Worm (Caenorhabditis elegans): ENCODE results near the gene trmt-10A.

- TF ChIP-seq elt-4 (tag; optimal IDR thresholded peaks at IDR 0.05) (no peak), K09A11.1 (tag; optimal IDR thresholded peaks at IDR 0.05; ENCODE audit: insufficient read depth) (no peak), fkh-10 (GFP tag; optimal IDR thresholded peaks at IDR 0.05) (no peak), sox-4 (tag; optimal IDR thresholded peaks at IDR 0.05) (no peak), tbx-2 (tag; optimal IDR thresholded peaks at IDR 0.05) (no peak), rnt-1 (tag; optimal IDR thresholded peaks at IDR 0.05) (no peak), unc-55 (GFP tag; optimal IDR thresholded peaks at IDR 0.05) (no peak), ahr-1 (tag; optimal IDR thresholded peaks at IDR 0.05) (no peak), F13H6.1 (tag; optimal IDR thresholded peaks at IDR 0.05) (no peak), ttx-3 (tag; optimal IDR thresholded peaks at IDR 0.05) (no peak), ztf-16 (tag; optimal IDR thresholded peaks at IDR 0.05) (no peak), hlh-15 (tag; optimal IDR thresholded peaks at IDR 0.05) (no peak), unc-86 (tag; optimal IDR thresholded peaks at IDR 0.05) (no peak), ama-1 (optimal IDR thresholded peaks at IDR 0.05) (no peak)
Observed at ce11 chrIV:9898712-9899111, 33.3 kb downstream of the trmt-10A start, which contains the start of gene tbc-3.

All from whole organism, late embryonic.